Worm (Caenorhabditis elegans): ENCODE measurements around the gene srlf-19.

DNA sequence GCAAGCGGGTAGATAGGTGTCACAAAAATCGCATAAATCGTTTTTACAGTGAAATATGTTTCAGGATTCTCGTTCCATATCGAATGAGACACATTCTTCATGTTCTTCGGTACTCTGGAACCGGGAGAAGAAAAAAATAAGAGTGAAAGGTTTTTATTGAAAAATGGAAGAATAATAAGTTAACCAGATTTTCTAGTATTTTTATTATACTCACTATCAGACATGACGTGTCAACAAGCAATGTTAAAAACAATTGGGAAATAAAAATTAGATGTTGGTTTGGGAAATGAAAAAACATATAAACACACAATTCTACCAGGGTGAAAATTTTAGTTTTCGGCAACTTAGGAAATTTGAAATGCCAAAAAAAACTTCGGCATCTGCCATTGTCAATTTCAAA, 7.1 kb downstream of the srlf-19 start, which contains the start of gene srh-37:
- no peak for TF ChIP-seq nfya-1 (tag; optimal IDR thresholded peaks at IDR 0.05; ENCODE audit: borderline replicate concordance, insufficient read depth)
- no peak for TF ChIP-seq pha-4 (tag; optimal IDR thresholded peaks at IDR 0.05)
- no peak for TF ChIP-seq unc-62 (GFP tag; optimal IDR thresholded peaks at IDR 0.05)
- TF ChIP-seq ama-1 (optimal IDR thresholded peaks at IDR 0.05) = no peak
- no peak for TF ChIP-seq ama-1 (GFP tag; optimal IDR thresholded peaks at IDR 0.05)
- no peak for TF ChIP-seq attf-3 (GFP tag; conservative IDR thresholded peaks at IDR 0.05)
- no peak for TF ChIP-seq dpl-1 (GFP tag; optimal IDR thresholded peaks at IDR 0.05)
- TF ChIP-seq F23B12.7 (tag; optimal IDR thresholded peaks at IDR 0.05; ENCODE audit: insufficient read depth) = no peak
- no peak for TF ChIP-seq ceh-40 (GFP tag; IDR thresholded peaks at IDR 0.05)
- TF ChIP-seq efl-1 (GFP tag; optimal IDR thresholded peaks at IDR 0.05) = no peak
- TF ChIP-seq lsy-27 (tag; optimal IDR thresholded peaks at IDR 0.05; ENCODE audit: borderline replicate concordance, insufficient read depth) = no peak
- TF ChIP-seq K11D2.4 (GFP tag; IDR thresholded peaks at IDR 0.05) = no peak
